Worm (Caenorhabditis elegans) whole organism, L2 larva: ENCODE data around the gene trim-21.
A peak's percentile ranks its signal among the peaks of the same experiment; 100 is the strongest.

Experiments used
- C34F6.9 ChIP-seq: fragments of 150-350 bp; optimal IDR thresholded peaks from 2 replicates; lab custom pipeline; 2014; ENCODE audit warnings: missing biosample characterization, missing genetic modification characterization
- F13H6.1 ChIP-seq: sonication (generic microtip); optimal IDR thresholded peaks from 2 replicates; lab custom pipeline; 2016; ENCODE audit warnings: missing genetic modification characterization, missing compliant biosample characterization
- R02D3.7 ChIP-seq: fragments of 150-350 bp; optimal IDR thresholded peaks from 2 replicates; lab custom pipeline; 2014; ENCODE audit warnings: missing biosample characterization, missing genetic modification characterization
- Y55F3AM.14 ChIP-seq: fragments of 200-800 bp; sonication (Bioruptor generic); optimal IDR thresholded peaks from 2 replicates; lab custom pipeline; 2018; ENCODE audit warnings: mild to moderate bottlenecking, missing genetic modification characterization, missing compliant biosample characterization
- ZK546.5 ChIP-seq: sonication (generic microtip); optimal IDR thresholded peaks from 2 replicates; lab custom pipeline; 2017; ENCODE audit warnings: missing biosample characterization, missing genetic modification characterization
- alr-1 ChIP-seq: fragments of 150-350 bp; optimal IDR thresholded peaks from 2 replicates; lab custom pipeline; 2014; ENCODE audit warnings: missing biosample characterization, missing genetic modification characterization
- aly-2 ChIP-seq: fragments of 150-350 bp; optimal IDR thresholded peaks from 2 replicates; lab custom pipeline; 2014; ENCODE audit warnings: missing biosample characterization, missing genetic modification characterization
- ama-1 ChIP-seq: fragments of 150-350 bp; optimal IDR thresholded peaks from 2 replicates; lab custom pipeline; 2018; ENCODE audit warnings: inconsistent platforms
- blmp-1 ChIP-seq: sonication (generic microtip); optimal IDR thresholded peaks from 2 replicates; lab custom pipeline; 2017; ENCODE audit warnings: missing genetic modification characterization, mild to moderate bottlenecking, missing compliant biosample characterization, antibody characterized with exemption, moderate library complexity; ENCODE audit not compliant: insufficient read depth
- ceh-16 ChIP-seq: fragments of 150-350 bp; optimal IDR thresholded peaks from 2 replicates; lab custom pipeline; 2014; ENCODE audit warnings: missing biosample characterization, missing genetic modification characterization
- ceh-82 ChIP-seq: fragments of 150-350 bp; optimal IDR thresholded peaks from 2 replicates; lab custom pipeline; 2014; ENCODE audit warnings: missing biosample characterization, missing genetic modification characterization
- crh-2 ChIP-seq: sonication (generic microtip); optimal IDR thresholded peaks from 2 replicates; lab custom pipeline; 2017; ENCODE audit warnings: missing biosample characterization, missing genetic modification characterization
- dmd-4 ChIP-seq: sonication (generic microtip); optimal IDR thresholded peaks from 2 replicates; lab custom pipeline; 2017; ENCODE audit warnings: missing biosample characterization, missing genetic modification characterization
- egl-27 ChIP-seq: sonication (generic microtip); optimal IDR thresholded peaks from 3 replicates; lab custom pipeline; 2017; ENCODE audit warnings: missing biosample characterization, missing genetic modification reagents, missing genetic modification characterization
- elt-1 ChIP-seq: fragments of 150-350 bp; optimal IDR thresholded peaks from 2 replicates; lab custom pipeline; 2014; ENCODE audit warnings: missing biosample characterization, missing genetic modification characterization
- elt-3 ChIP-seq: sonication (generic microtip); optimal IDR thresholded peaks from 2 replicates; lab custom pipeline; 2017; ENCODE audit warnings: missing biosample characterization, missing genetic modification characterization
- fos-1 ChIP-seq: fragments of 150-350 bp; optimal IDR thresholded peaks from 2 replicates; lab custom pipeline; 2014; ENCODE audit warnings: missing biosample characterization, missing genetic modification characterization
- gmeb-1 ChIP-seq: fragments of 150-350 bp; optimal IDR thresholded peaks from 2 replicates; lab custom pipeline; 2014; ENCODE audit warnings: missing biosample characterization, missing genetic modification characterization
- lin-11 ChIP-seq: fragments of 150-350 bp; sonication (generic microtip); optimal IDR thresholded peaks from 2 replicates; lab custom pipeline; 2014; ENCODE audit warnings: missing biosample characterization, missing genetic modification characterization, inconsistent platforms, mixed read lengths
- lin-13 ChIP-seq: fragments of 150-350 bp; optimal IDR thresholded peaks from 2 replicates; lab custom pipeline; 2014; ENCODE audit warnings: missing biosample characterization, missing genetic modification reagents, missing genetic modification characterization
- lin-39 ChIP-seq: fragments of 150-350 bp; optimal IDR thresholded peaks from 2 replicates; lab custom pipeline; 2014; ENCODE audit warnings: missing biosample characterization, missing genetic modification reagents, missing genetic modification characterization
- lsy-2 ChIP-seq, 2 experiments: fragments of 150-350 bp in 1 of 2; sonication (generic microtip) in 1 of 2; optimal IDR thresholded peaks; 2 replicates each; lab custom pipeline; 2014 to 2017; ENCODE audit warnings: missing biosample characterization in 2 of 2, missing genetic modification characterization in 2 of 2
- mab-5 ChIP-seq: fragments of 150-350 bp; optimal IDR thresholded peaks from 2 replicates; lab custom pipeline; 2014; ENCODE audit warnings: missing biosample characterization, missing genetic modification characterization
- mbf-1 ChIP-seq: sonication (generic microtip); optimal IDR thresholded peaks from 2 replicates; lab custom pipeline; 2017; ENCODE audit warnings: missing biosample characterization, missing genetic modification characterization
- mdl-1 ChIP-seq, 2 experiments: fragments of 150-350 bp in 1 of 2; sonication (generic microtip) in 1 of 2; optimal IDR thresholded peaks; 2 replicates each; lab custom pipeline; 2017; ENCODE audit warnings: missing biosample characterization in 2 of 2, missing genetic modification characterization in 2 of 2
- nhr-10 ChIP-seq: sonication (generic microtip); optimal IDR thresholded peaks from 2 replicates; lab custom pipeline; 2017; ENCODE audit warnings: missing biosample characterization, missing genetic modification characterization
- nhr-11 ChIP-seq: fragments of 150-350 bp; optimal IDR thresholded peaks from 2 replicates; lab custom pipeline; 2014; ENCODE audit warnings: missing biosample characterization, missing genetic modification characterization
- nhr-12 ChIP-seq: fragments of 150-350 bp; optimal IDR thresholded peaks from 2 replicates; lab custom pipeline; 2014; ENCODE audit warnings: missing biosample characterization, missing genetic modification characterization
- nhr-129 ChIP-seq: fragments of 150-350 bp; optimal IDR thresholded peaks from 2 replicates; lab custom pipeline; 2014; ENCODE audit warnings: missing biosample characterization, missing genetic modification characterization
- nhr-21 ChIP-seq: fragments of 150-350 bp; optimal IDR thresholded peaks from 2 replicates; lab custom pipeline; 2014; ENCODE audit warnings: missing biosample characterization, missing genetic modification characterization
- nhr-23 ChIP-seq: fragments of 150-350 bp; optimal IDR thresholded peaks from 2 replicates; lab custom pipeline; 2014; ENCODE audit warnings: missing biosample characterization, missing genetic modification reagents, missing genetic modification characterization
- nhr-237 ChIP-seq: fragments of 150-350 bp; optimal IDR thresholded peaks from 2 replicates; lab custom pipeline; 2014; ENCODE audit warnings: missing biosample characterization, missing genetic modification characterization
- nhr-25 ChIP-seq: fragments of 150-350 bp; sonication (generic microtip); optimal IDR thresholded peaks from 3 replicates; lab custom pipeline; 2014; ENCODE audit warnings: missing biosample characterization, missing genetic modification characterization
- nhr-6 ChIP-seq: fragments of 150-350 bp; optimal IDR thresholded peaks from 2 replicates; lab custom pipeline; 2014; ENCODE audit warnings: missing biosample characterization, missing genetic modification characterization
- nhr-77 ChIP-seq: fragments of 150-350 bp; optimal IDR thresholded peaks from 2 replicates; lab custom pipeline; 2014; ENCODE audit warnings: missing biosample characterization, missing genetic modification characterization
- peb-1 ChIP-seq: fragments of 150-350 bp; optimal IDR thresholded peaks from 2 replicates; lab custom pipeline; 2014; ENCODE audit warnings: missing biosample characterization, missing genetic modification characterization
- sem-4 ChIP-seq: fragments of 150-350 bp; optimal IDR thresholded peaks from 2 replicates; lab custom pipeline; 2014; ENCODE audit warnings: missing biosample characterization, missing genetic modification reagents, missing genetic modification characterization
- skn-1 ChIP-seq: sonication (generic microtip); optimal IDR thresholded peaks from 2 replicates; lab custom pipeline; 2017; ENCODE audit warnings: missing biosample characterization, missing genetic modification characterization
- sma-3 ChIP-seq: sonication (generic microtip); optimal IDR thresholded peaks from 2 replicates; lab custom pipeline; 2016; ENCODE audit warnings: missing genetic modification reagents, missing genetic modification characterization, missing compliant biosample characterization
- sma-9 ChIP-seq, 2 experiments: fragments of 150-350 bp in 1 of 2; sonication (generic microtip) in 1 of 2; optimal IDR thresholded peaks; 2 replicates each; lab custom pipeline; 2014 to 2016; ENCODE audit warnings: missing genetic modification characterization in 2 of 2, mild to moderate bottlenecking in 1 of 2, missing biosample characterization in 1 of 2, missing compliant biosample characterization in 1 of 2, missing genetic modification reagents in 1 of 2, moderate library complexity in 1 of 2
- snpc-4 ChIP-seq: fragments of 150-350 bp; optimal IDR thresholded peaks from 2 replicates; lab custom pipeline; 2014; ENCODE audit warnings: missing biosample characterization, missing genetic modification characterization
- unc-39 ChIP-seq: fragments of 150-350 bp; optimal IDR thresholded peaks from 2 replicates; lab custom pipeline; 2014; ENCODE audit warnings: missing biosample characterization, missing genetic modification characterization
- unc-55 ChIP-seq: fragments of 150-350 bp; sonication (generic microtip); optimal IDR thresholded peaks from 3 replicates; lab custom pipeline; 2014; ENCODE audit warnings: missing biosample characterization, missing genetic modification reagents, missing genetic modification characterization
- unc-62 ChIP-seq: fragments of 150-350 bp; optimal IDR thresholded peaks from 2 replicates; lab custom pipeline; 2014; ENCODE audit warnings: missing biosample characterization, missing genetic modification reagents, missing genetic modification characterization
- zag-1 ChIP-seq: fragments of 150-350 bp; optimal IDR thresholded peaks from 2 replicates; lab custom pipeline; 2014; ENCODE audit warnings: missing biosample characterization, missing genetic modification characterization
- ztf-1 ChIP-seq: fragments of 200-800 bp; sonication (Bioruptor generic); conservative IDR thresholded peaks from 2 replicates; pipeline ENCODE4 v1.3.6; 2022; ENCODE audit warnings: missing genetic modification characterization, missing compliant biosample characterization
- ztf-11 ChIP-seq: sonication (generic microtip); optimal IDR thresholded peaks from 2 replicates; lab custom pipeline; 2017; ENCODE audit warnings: missing biosample characterization, missing genetic modification characterization
- ztf-4 ChIP-seq: fragments of 150-350 bp; optimal IDR thresholded peaks from 2 replicates; lab custom pipeline; 2014; ENCODE audit warnings: missing biosample characterization, missing genetic modification characterization

trim-21 gene

DNA sequence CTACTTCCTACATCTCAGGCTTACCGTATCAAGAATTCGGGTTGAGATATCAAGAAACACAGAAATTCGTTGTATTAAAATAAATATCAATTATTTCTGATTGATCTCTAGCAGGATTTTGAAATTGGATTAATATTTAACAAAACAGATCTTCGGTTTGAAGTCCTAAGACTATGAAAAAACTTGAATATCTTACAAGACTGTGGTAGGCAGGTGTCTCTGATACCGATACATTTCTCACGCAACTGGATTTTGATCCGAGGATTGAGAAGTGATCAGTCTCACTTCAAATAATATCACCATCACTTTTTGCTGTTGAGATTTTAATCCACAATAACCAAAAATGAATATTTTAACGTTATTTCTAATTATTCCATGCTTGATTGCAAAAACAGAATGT is 34.0 kb upstream of the trim-21 start, which contains the start of gene F43C11.4:
F43C11.4 (plus strand) TSS at position 301 of the 400 bp plus-strand sequence.
- TF ChIP-seq R02D3.7 (tag; lab: Kevin White, UChicago) = no peak
- TF ChIP-seq ztf-11 (tag; lab: Kevin White, UChicago) = no peak
- TF ChIP-seq lsy-2 (tag; optimal IDR thresholded peaks at IDR 0.05; lab: Kevin White, UChicago) = no peak
- no peak for TF ChIP-seq nhr-12
- TF ChIP-seq mbf-1 (tag; lab: Kevin White, UChicago) = no peak
- TF ChIP-seq elt-3 (tag; lab: Kevin White, UChicago) = no peak
- TF ChIP-seq zag-1 (tag; lab: Kevin White, UChicago) = no peak
- TF ChIP-seq unc-39 = no peak
- no peak for TF ChIP-seq elt-1 (tag; lab: Kevin White, UChicago)
- no peak for TF ChIP-seq lin-11 (tag; lab: Kevin White, UChicago)
- no peak for TF ChIP-seq nhr-23 (tag; lab: Kevin White, UChicago)
- no peak for TF ChIP-seq crh-2 (tag; lab: Kevin White, UChicago)
- no peak for TF ChIP-seq fos-1 (tag; lab: Kevin White, UChicago)
- TF ChIP-seq lin-39 (tag; lab: Kevin White, UChicago) = no peak
- no peak for TF ChIP-seq nhr-237
- TF ChIP-seq lin-13 (GFP tag; lab: Kevin White, UChicago) = no peak
- TF ChIP-seq nhr-10 (tag; lab: Kevin White, UChicago) = no peak
- TF ChIP-seq ZK546.5 (tag; lab: Kevin White, UChicago) = no peak
- TF ChIP-seq nhr-11 (tag; lab: Kevin White, UChicago) = no peak
- no peak for TF ChIP-seq nhr-77

DNA sequence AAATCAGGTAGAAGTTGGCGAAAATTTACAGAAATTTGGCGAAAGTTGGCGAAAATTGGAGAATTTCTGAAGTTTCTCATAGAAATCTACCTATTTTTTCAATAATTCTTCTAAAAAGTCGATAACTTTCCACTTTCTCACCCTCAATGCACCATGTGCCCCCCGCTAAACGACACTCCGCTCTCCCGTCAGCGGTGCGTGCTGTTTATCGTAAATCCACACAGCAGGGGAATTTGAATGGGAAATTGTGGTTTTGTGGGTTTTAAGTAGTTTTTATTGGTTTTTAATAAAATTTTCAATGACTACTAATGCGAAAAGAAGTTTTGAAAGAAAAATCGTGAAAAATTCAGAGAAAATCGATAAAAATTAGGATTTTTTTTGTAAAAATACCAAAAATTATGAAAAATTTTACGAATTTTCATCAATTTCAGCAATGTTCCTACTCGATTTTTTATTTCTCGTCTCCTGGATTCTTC is 29.4 kb upstream of the trim-21 start, which contains the start of gene F43C11.6:
F43C11.6 (plus strand) TSS at position 426 of the 476 bp plus-strand sequence.
- TF ChIP-seq ztf-1 (GFP tag; lab: Robert Waterston, UW) = no peak
- TF ChIP-seq ZK546.5 (tag; lab: Kevin White, UChicago) = no peak
- TF ChIP-seq egl-27 = no peak
- peak in 1 of 2 experiments; percentile 61 for TF ChIP-seq lsy-2 (tag; optimal IDR thresholded peaks at IDR 0.05; lab: Kevin White, UChicago)
- peak; percentile 42 for TF ChIP-seq lin-13 (GFP tag; lab: Kevin White, UChicago)
- TF ChIP-seq ceh-82 = no peak
- no peak for TF ChIP-seq zag-1 (tag; lab: Kevin White, UChicago)
- TF ChIP-seq elt-1 (tag; lab: Kevin White, UChicago) = no peak
- no peak for TF ChIP-seq ama-1 (lab: Kevin White, UChicago)
- no peak for TF ChIP-seq lin-39 (tag; lab: Kevin White, UChicago)
- no peak for TF ChIP-seq aly-2 (tag; lab: Kevin White, UChicago)
- TF ChIP-seq unc-62 (GFP tag; lab: Kevin White, UChicago) = no peak
- no peak for TF ChIP-seq unc-39
- TF ChIP-seq unc-55 (GFP tag; lab: Kevin White, UChicago) = peak; percentile 62
- TF ChIP-seq nhr-23 (tag; lab: Kevin White, UChicago) = no peak
- TF ChIP-seq C34F6.9 (tag; lab: Kevin White, UChicago) = peak; percentile 16
- no peak for TF ChIP-seq nhr-11 (tag; lab: Kevin White, UChicago)
- TF ChIP-seq F13H6.1 = no peak
- TF ChIP-seq blmp-1 (tag; lab: Kevin White, UChicago) = no peak
- TF ChIP-seq mab-5 = no peak
- no peak for TF ChIP-seq sma-9 (GFP tag; optimal IDR thresholded peaks at IDR 0.05; lab: Kevin White, UChicago)
- TF ChIP-seq sma-9 (tag; optimal IDR thresholded peaks at IDR 0.05; lab: Kevin White, UChicago) = no peak
- no peak for TF ChIP-seq nhr-237
- no peak for TF ChIP-seq nhr-77
- no peak for TF ChIP-seq snpc-4
- no peak for TF ChIP-seq nhr-21 (tag; lab: Kevin White, UChicago)
- TF ChIP-seq sma-3 (GFP tag; lab: Kevin White, UChicago) = no peak
- no peak for TF ChIP-seq ceh-16 (tag; lab: Kevin White, UChicago)
- no peak for TF ChIP-seq peb-1
- no peak for TF ChIP-seq skn-1 (tag; lab: Kevin White, UChicago)
- no peak for TF ChIP-seq ztf-4 (tag; lab: Kevin White, UChicago)
- peak; percentile 69 for TF ChIP-seq R02D3.7 (tag; lab: Kevin White, UChicago)
- no peak for TF ChIP-seq nhr-25
- no peak for TF ChIP-seq alr-1 (tag; lab: Kevin White, UChicago)
- TF ChIP-seq mdl-1 (tag; optimal IDR thresholded peaks at IDR 0.05; lab: Kevin White, UChicago) = no peak
- TF ChIP-seq nhr-129 (tag; lab: Kevin White, UChicago) = peak; percentile 13
- TF ChIP-seq sem-4 (tag; lab: Kevin White, UChicago) = no peak
- TF ChIP-seq gmeb-1 (tag; lab: Kevin White, UChicago) = no peak
- peak; percentile 9 for TF ChIP-seq crh-2 (tag; lab: Kevin White, UChicago)
- TF ChIP-seq ztf-11 (tag; lab: Kevin White, UChicago) = no peak
- no peak for TF ChIP-seq lin-11 (tag; lab: Kevin White, UChicago)
- no peak for TF ChIP-seq nhr-12
- no peak for TF ChIP-seq fos-1 (tag; lab: Kevin White, UChicago)
- no peak for TF ChIP-seq mbf-1 (tag; lab: Kevin White, UChicago)
- no peak for TF ChIP-seq nhr-10 (tag; lab: Kevin White, UChicago)
- no peak for TF ChIP-seq Y55F3AM.14 (GFP tag; lab: Kevin White, UChicago)
- TF ChIP-seq nhr-6 = no peak
- TF ChIP-seq elt-3 (tag; lab: Kevin White, UChicago) = no peak
- no peak for TF ChIP-seq dmd-4 (tag; lab: Kevin White, UChicago)
